Fruit fly (Drosophila melanogaster) whole organism, embryonic: ENCODE data around the gene CG46310.
A peak's percentile ranks its signal among the peaks of the same experiment; 100 is the strongest.

Source experiments
- CG11247 ChIP-seq: fragments of 200-800 bp; sonication (Bioruptor generic); IDR thresholded peaks from 2 replicates; pipeline ENCODE4 v1.3.6; 2022; ENCODE audit warnings: missing biosample characterization, missing genetic modification characterization
- CG14710 ChIP-seq: fragments of 200-800 bp; sonication (Bioruptor generic); optimal IDR thresholded peaks from 3 replicates; lab custom pipeline; 2019; ENCODE audit warnings: missing biosample characterization, mild to moderate bottlenecking, missing genetic modification characterization, moderate library complexity
- CG3065 ChIP-seq: fragments of 200-800 bp; sonication (Bioruptor generic); optimal IDR thresholded peaks from 2 replicates; lab custom pipeline; 2016; ENCODE audit warnings: missing biosample characterization, missing genetic modification characterization
- CG4360 ChIP-seq: fragments of 200-800 bp; sonication (Bioruptor generic); IDR thresholded peaks from 2 replicates; pipeline ENCODE4 v1.3.6; 2022; ENCODE audit warnings: missing biosample characterization, missing genetic modification characterization
- CG6813 ChIP-seq: fragments of 200-800 bp; sonication (Bioruptor generic); optimal IDR thresholded peaks from 2 replicates; lab custom pipeline; 2017; ENCODE audit warnings: missing biosample characterization, missing genetic modification characterization, mild to moderate bottlenecking, moderate library complexity, missing genetic modification reagents
- CG8281 ChIP-seq: fragments of 200-800 bp; sonication (Bioruptor generic); optimal IDR thresholded peaks from 2 replicates; lab custom pipeline; 2018; ENCODE audit warnings: missing biosample characterization, mild to moderate bottlenecking, missing genetic modification characterization, moderate library complexity
- D ChIP-seq, 2 experiments: fragments of 200-800 bp in 1 of 2; fragments of >200 bp in 1 of 2; sonication (Bioruptor generic) in 1 of 2; optimal IDR thresholded peaks; 2 replicates in 1 of 2; 3 replicates in 1 of 2; lab custom pipeline; 2017; ENCODE audit warnings: mild to moderate bottlenecking in 1 of 2, missing biosample characterization in 1 of 2, missing genetic modification characterization in 1 of 2, missing genetic modification reagents in 1 of 2
- Dp ChIP-seq: fragments of 200-800 bp; sonication (Bioruptor generic); optimal IDR thresholded peaks from 2 replicates; lab custom pipeline; 2018; ENCODE audit warnings: missing biosample characterization, mild to moderate bottlenecking, missing genetic modification characterization, moderate library complexity
- HLH4C ChIP-seq: fragments of 200-800 bp; sonication (Bioruptor generic); IDR thresholded peaks from 3 replicates; pipeline ENCODE4 v1.3.6; 2022; ENCODE audit warnings: missing biosample characterization, missing genetic modification characterization; ENCODE audit not compliant: partially characterized antibody
- HmgD ChIP-seq: fragments of 200-800 bp; sonication (Bioruptor generic); optimal IDR thresholded peaks from 3 replicates; lab custom pipeline; 2016; ENCODE audit warnings: missing biosample characterization, missing genetic modification characterization
- Hmr ChIP-seq: fragments of 200-800 bp; sonication (Bioruptor generic); optimal IDR thresholded peaks from 3 replicates; lab custom pipeline; 2017; ENCODE audit warnings: mild to moderate bottlenecking, missing biosample characterization, missing genetic modification reagents, missing genetic modification characterization
- Hr39 ChIP-seq: fragments of >200 bp; optimal IDR thresholded peaks from 2 replicates; lab custom pipeline; 2017
- Kr ChIP-seq: fragments of 200-800 bp; sonication (Bioruptor generic); optimal IDR thresholded peaks from 2 replicates; lab custom pipeline; 2017; ENCODE audit warnings: missing biosample characterization, mild to moderate bottlenecking, missing genetic modification characterization
- MBD-R2 ChIP-seq: fragments of 200-800 bp; sonication (Bioruptor generic); IDR thresholded peaks from 2 replicates; pipeline ENCODE4 v1.3.6; 2022; ENCODE audit warnings: missing biosample characterization, missing genetic modification characterization
- MESR4 ChIP-seq: fragments of 200-800 bp; sonication (Bioruptor generic); optimal IDR thresholded peaks from 2 replicates; lab custom pipeline; 2018; ENCODE audit warnings: missing biosample characterization, mild to moderate bottlenecking, missing genetic modification characterization, moderate library complexity
- Med ChIP-seq: fragments of 200-800 bp; sonication (Bioruptor generic); peaks from one replicate; lab custom pipeline; 2016; ENCODE audit warnings: missing biosample characterization, missing genetic modification characterization, mild to moderate bottlenecking, inconsistent platforms, moderate library complexity
- Oaz ChIP-seq: fragments of 200-800 bp; sonication (Bioruptor generic); IDR thresholded peaks from 2 replicates; pipeline ENCODE4 v1.3.6; 2022; ENCODE audit warnings: missing biosample characterization, missing genetic modification characterization
- Oli ChIP-seq: fragments of 200-800 bp; sonication (Bioruptor generic); optimal IDR thresholded peaks from 2 replicates; lab custom pipeline; 2018; ENCODE audit warnings: missing biosample characterization, mild to moderate bottlenecking, missing genetic modification characterization, moderate library complexity
- Scr ChIP-seq: fragments of 200-800 bp; sonication (Bioruptor generic); IDR thresholded peaks from 2 replicates; pipeline ENCODE4 v1.3.6; 2022; ENCODE audit warnings: missing biosample characterization, missing genetic modification characterization; ENCODE audit not compliant: partially characterized antibody
- Sox100B ChIP-seq: fragments of 200-800 bp; sonication (Bioruptor generic); optimal IDR thresholded peaks from 3 replicates; lab custom pipeline; 2018; ENCODE audit warnings: missing biosample characterization, mild to moderate bottlenecking, missing genetic modification characterization
- cad ChIP-seq: fragments of >200 bp; optimal IDR thresholded peaks from 2 replicates; lab custom pipeline; 2017; ENCODE audit warnings: missing biosample characterization, missing genetic modification characterization
- chinmo ChIP-seq: fragments of 200-800 bp; sonication (Bioruptor generic); IDR thresholded peaks from 4 replicates; pipeline ENCODE4 v1.3.6; 2022; ENCODE audit warnings: missing biosample characterization, missing genetic modification characterization; ENCODE audit not compliant: partially characterized antibody
- croc ChIP-seq: fragments of 200-800 bp; sonication (Bioruptor generic); conservative IDR thresholded peaks from 3 replicates; pipeline ENCODE4 v1.3.6; 2022; ENCODE audit warnings: missing biosample characterization, missing genetic modification characterization
- crol ChIP-seq: fragments of 200-800 bp; sonication (Bioruptor generic); IDR thresholded peaks from 2 replicates; pipeline ENCODE4 v1.3.6; 2022; ENCODE audit warnings: missing biosample characterization, missing genetic modification characterization
- dm ChIP-seq: fragments of 200-800 bp; sonication (Bioruptor generic); optimal IDR thresholded peaks from 3 replicates; lab custom pipeline; 2016; ENCODE audit warnings: missing biosample characterization, missing genetic modification characterization
- dysf ChIP-seq: fragments of 200-800 bp; sonication (Bioruptor generic); IDR thresholded peaks from 3 replicates; pipeline ENCODE4 v1.3.6; 2022; ENCODE audit warnings: missing biosample characterization, missing genetic modification characterization
- ewg ChIP-seq: fragments of 200-800 bp; sonication (Bioruptor generic); optimal IDR thresholded peaks from 3 replicates; lab custom pipeline; 2017; ENCODE audit warnings: mild to moderate bottlenecking, missing biosample characterization, missing genetic modification reagents, missing genetic modification characterization
- gce ChIP-seq: fragments of 200-800 bp; sonication (Bioruptor generic); IDR thresholded peaks from 3 replicates; pipeline ENCODE4 v1.3.6; 2022; ENCODE audit warnings: missing biosample characterization, missing genetic modification characterization
- gsb ChIP-seq: fragments of 200-800 bp; sonication (Bioruptor generic); IDR thresholded peaks from 2 replicates; pipeline ENCODE4 v1.3.6; 2022; ENCODE audit warnings: missing biosample characterization, missing genetic modification characterization
- gt ChIP-seq: fragments of 200-800 bp; sonication (Bioruptor generic); IDR thresholded peaks from 2 replicates; pipeline ENCODE4 v1.3.6; 2022; ENCODE audit warnings: missing biosample characterization, missing genetic modification characterization
- hbn ChIP-seq: fragments of 200-800 bp; sonication (Bioruptor generic); IDR thresholded peaks from 2 replicates; pipeline ENCODE4 v1.3.6; 2022; ENCODE audit warnings: missing biosample characterization, missing genetic modification characterization; ENCODE audit not compliant: partially characterized antibody
- kay ChIP-seq: fragments of 200-800 bp; sonication (Bioruptor generic); optimal IDR thresholded peaks from 2 replicates; lab custom pipeline; 2016; ENCODE audit warnings: missing biosample characterization, missing genetic modification characterization
- klu ChIP-seq: fragments of 200-800 bp; sonication (Bioruptor generic); IDR thresholded peaks from 2 replicates; pipeline ENCODE4 v1.3.6; 2022; ENCODE audit warnings: missing biosample characterization, missing genetic modification characterization
- kni ChIP-seq: fragments of 200-800 bp; sonication (Bioruptor generic); optimal IDR thresholded peaks from 3 replicates; lab custom pipeline; 2017; ENCODE audit warnings: mild to moderate bottlenecking, missing biosample characterization, missing genetic modification reagents, missing genetic modification characterization
- lov ChIP-seq, 2 experiments: fragments of 200-800 bp in 1 of 2; fragments of >200 bp in 1 of 2; sonication (Bioruptor generic) in 1 of 2; IDR thresholded peaks in 1 of 2; optimal IDR thresholded peaks in 1 of 2; 2 replicates in 1 of 2; 3 replicates in 1 of 2; pipeline versions ENCODE4 v1.3.6 to Lab custom; 2017 to 2022; ENCODE audit warnings: missing biosample characterization in 1 of 2, missing genetic modification characterization in 1 of 2
- oc ChIP-seq: fragments of 200-800 bp; sonication (Bioruptor generic); optimal IDR thresholded peaks from 2 replicates; lab custom pipeline; 2018; ENCODE audit warnings: missing biosample characterization, mild to moderate bottlenecking, missing genetic modification characterization, moderate library complexity
- pan ChIP-seq, 4 experiments: fragments of >200 bp in 3 of 4; fragments of 200-800 bp in 1 of 4; sonication (Bioruptor generic) in 1 of 4; optimal IDR thresholded peaks in 3 of 4; IDR thresholded peaks in 1 of 4; 2 replicates each; pipeline versions ENCODE4 v1.3.6 to Lab custom; 2017 to 2022; ENCODE audit warnings: missing biosample characterization in 2 of 4, missing genetic modification characterization in 2 of 4, mixed read lengths in 1 of 4
- phol ChIP-seq: fragments of 200-800 bp; sonication (Bioruptor generic); optimal IDR thresholded peaks from 3 replicates; lab custom pipeline; 2018; ENCODE audit warnings: missing biosample characterization, mild to moderate bottlenecking, missing genetic modification characterization, moderate library complexity
- run ChIP-seq: fragments of 200-800 bp; sonication (Bioruptor generic); optimal IDR thresholded peaks from 3 replicates; lab custom pipeline; 2018; ENCODE audit warnings: missing biosample characterization, mild to moderate bottlenecking, missing genetic modification characterization
- sd ChIP-seq: fragments of 200-800 bp; sonication (Bioruptor generic); optimal IDR thresholded peaks from 3 replicates; lab custom pipeline; 2018; ENCODE audit warnings: missing biosample characterization, mild to moderate bottlenecking, missing genetic modification characterization, moderate library complexity
- slou ChIP-seq: fragments of 200-800 bp; sonication (Bioruptor generic); optimal IDR thresholded peaks from 3 replicates; lab custom pipeline; 2016; ENCODE audit warnings: missing biosample characterization, missing genetic modification characterization
- sqz ChIP-seq: fragments of 200-800 bp; sonication (Bioruptor generic); optimal IDR thresholded peaks from 3 replicates; lab custom pipeline; 2018; ENCODE audit warnings: missing biosample characterization, mild to moderate bottlenecking, missing genetic modification characterization
- stwl ChIP-seq: fragments of 200-800 bp; sonication (Bioruptor generic); optimal IDR thresholded peaks from 3 replicates; lab custom pipeline; 2018; ENCODE audit warnings: missing biosample characterization, mild to moderate bottlenecking, missing genetic modification characterization, moderate library complexity
- tll ChIP-seq, 2 experiments: fragments of 200-800 bp in 1 of 2; fragments of >200 bp in 1 of 2; sonication (Bioruptor generic) in 1 of 2; optimal IDR thresholded peaks; 2 replicates each; lab custom pipeline; 2017 to 2019; ENCODE audit warnings: missing biosample characterization in 2 of 2, missing genetic modification characterization in 2 of 2, mild to moderate bottlenecking in 1 of 2, moderate library complexity in 1 of 2
- twi ChIP-seq: fragments of 200-800 bp; optimal IDR thresholded peaks from 2 replicates; lab custom pipeline; 2019; ENCODE audit warnings: missing biosample characterization, mild to moderate bottlenecking, missing genetic modification characterization, moderate library complexity
- vvl ChIP-seq: fragments of 200-800 bp; sonication (Bioruptor generic); IDR thresholded peaks from 2 replicates; pipeline ENCODE4 v1.3.6; 2022; ENCODE audit warnings: missing biosample characterization, missing genetic modification characterization

CG46310 gene

dm6 chr3R:23130181-23130580 is 43.5 kb upstream of the CG46310 start:
- TF ChIP-seq lov (optimal IDR thresholded peaks at IDR 0.05; lab: Kevin White, UChicago), result no peak
- TF ChIP-seq lov (GFP tag; IDR thresholded peaks at IDR 0.05; lab: Robert Waterston, UW), result no peak
- no peak for TF ChIP-seq CG6813 (GFP tag; lab: Kevin White, UChicago)
- TF ChIP-seq stwl (tag; lab: Kevin White, UChicago), result no peak
- TF ChIP-seq klu (GFP tag; lab: Robert Waterston, UW), result no peak
- TF ChIP-seq Oaz (GFP tag; lab: Robert Waterston, UW), result no peak
- TF ChIP-seq kni (GFP tag; lab: Kevin White, UChicago), result peak; percentile 75
- peak; percentile 78 for TF ChIP-seq sd (tag; lab: Kevin White, UChicago)
- TF ChIP-seq cad (GFP tag; lab: Kevin White, UChicago), result peak; percentile 78
- TF ChIP-seq gt (GFP tag; lab: Robert Waterston, UW), result no peak
- TF ChIP-seq croc (GFP tag; lab: Robert Waterston, UW), result no peak
- no peak for TF ChIP-seq hbn (GFP tag; lab: Robert Waterston, UW)
- peak; percentile 37; the same call in 1 of the 2 replicates for TF ChIP-seq vvl (GFP tag; lab: Robert Waterston, UW)
- no peak for TF ChIP-seq dysf
- TF ChIP-seq run (tag; lab: Kevin White, UChicago), result peak; percentile 30
- peak; percentile 65 for TF ChIP-seq oc (tag; lab: Kevin White, UChicago)
- TF ChIP-seq Dp (GFP tag; lab: Kevin White, UChicago), result no peak
- TF ChIP-seq HLH4C (GFP tag; lab: Robert Waterston, UW), result no peak
- TF ChIP-seq CG8281 (tag; lab: Kevin White, UChicago), result no peak
- TF ChIP-seq, all 482 proteins: peak for 6

dm6 chr3R:23130884-23131283 is 42.8 kb upstream of the CG46310 start:
- TF ChIP-seq Oli (tag; lab: Kevin White, UChicago) (no peak), Scr (no peak), kay (no peak), MBD-R2 (no peak), MESR4 (GFP tag; lab: Kevin White, UChicago) (no peak), dm (GFP tag; lab: Kevin White, UChicago) (no peak), sqz (peak; percentile 59), phol (tag; lab: Kevin White, UChicago) (no peak), CG14710 (no peak), Hmr (GFP tag; lab: Kevin White, UChicago) (no peak), crol (GFP tag; lab: Robert Waterston, UW) (no peak), Hr39 (lab: Kevin White, UChicago) (no peak), Sox100B (no peak), slou (GFP tag; lab: Kevin White, UChicago) (no peak), CG11247 (GFP tag; lab: Robert Waterston, UW) (no peak), CG4360 (GFP tag; lab: Robert Waterston, UW) (peak; percentile 96), chinmo (GFP tag; lab: Robert Waterston, UW) (0 out of 4 replicates have a peak, but pooled peaks have one; percentile 20), oc (tag; lab: Kevin White, UChicago) (peak; percentile 67), ewg (GFP tag; lab: Kevin White, UChicago) (no peak)

dm6 chr3R:23131341-23131884 is 42.3 kb upstream of the CG46310 start:
- TF ChIP-seq twi (tag; lab: Kevin White, UChicago) (peak; percentile 93), D (optimal IDR thresholded peaks at IDR 0.05; lab: Kevin White, UChicago) (peak; percentile 59), D (GFP tag; optimal IDR thresholded peaks at IDR 0.05; lab: Kevin White, UChicago) (no peak), pan (optimal IDR thresholded peaks at IDR 0.05; lab: Kevin White, UChicago) (peak in 1 of 2 experiments; percentile 14), pan (GFP tag; optimal IDR thresholded peaks at IDR 0.05 in 1 of 2, IDR thresholded peaks at IDR 0.05 in 1 of 2) (no peak), Scr (no peak), gce (GFP tag; lab: Robert Waterston, UW) (0 out of 3 replicates have a peak, but pooled peaks have one; percentile 18), Med (GFP tag; lab: Kevin White, UChicago) (peak; percentile 35), tll (GFP tag; optimal IDR thresholded peaks at IDR 0.05; lab: Kevin White, UChicago) (peak in 1 of 2 experiments; percentile 67), HmgD (GFP tag; lab: Kevin White, UChicago) (no peak), gsb (GFP tag; lab: Robert Waterston, UW) (no peak), chinmo (GFP tag; lab: Robert Waterston, UW) (0 out of 4 replicates have a peak, but pooled peaks have one; percentile 3), CG3065 (GFP tag; lab: Kevin White, UChicago) (peak; percentile 53), Kr (GFP tag; lab: Kevin White, UChicago) (peak; percentile 29)
